Worm (Caenorhabditis elegans) whole organism, L4 larva: ENCODE data around the gene cpt-4.

ENCODE experiments used
- T26A8.4 ChIP-seq: fragments of 200-800 bp; sonication (Bioruptor generic); IDR thresholded peaks from 2 replicates; pipeline ENCODE4 v1.3.6; 2022; ENCODE audit warnings: missing genetic modification characterization, missing compliant biosample characterization
- ZK546.5 ChIP-seq, 2 experiments: sonication (generic microtip); optimal IDR thresholded peaks; 2 replicates each; lab custom pipeline; 2017; ENCODE audit warnings: missing biosample characterization in 2 of 2, missing genetic modification characterization in 2 of 2
- aha-1 ChIP-seq: fragments of 150-350 bp; peaks from one replicate; lab custom pipeline; 2014; ENCODE audit warnings: missing biosample characterization, missing genetic modification characterization
- ceh-28 ChIP-seq: fragments of 150-350 bp; optimal IDR thresholded peaks from 2 replicates; lab custom pipeline; 2014; ENCODE audit warnings: missing biosample characterization, missing genetic modification reagents, missing genetic modification characterization
- ces-1 ChIP-seq: fragments of 150-350 bp; sonication (generic microtip); optimal IDR thresholded peaks from 4 replicates; lab custom pipeline; 2014; ENCODE audit warnings: missing biosample characterization, missing genetic modification reagents, missing genetic modification characterization
- dmd-8 ChIP-seq: fragments of 200-800 bp; sonication (Bioruptor generic); IDR thresholded peaks from 2 replicates; pipeline ENCODE4 v1.3.6; 2022; ENCODE audit warnings: missing genetic modification characterization, missing compliant biosample characterization
- hmg-1.1 ChIP-seq: fragments of 200-800 bp; sonication (Bioruptor generic); IDR thresholded peaks from 2 replicates; pipeline ENCODE4 v1.3.6; 2022; ENCODE audit warnings: missing genetic modification reagents, missing genetic modification characterization, missing compliant biosample characterization
- jun-1 ChIP-seq: fragments of 150-350 bp; optimal IDR thresholded peaks from 2 replicates; lab custom pipeline; 2014; ENCODE audit warnings: missing biosample characterization, missing genetic modification reagents, missing genetic modification characterization
- lin-13 ChIP-seq: fragments of 150-350 bp; optimal IDR thresholded peaks from 2 replicates; lab custom pipeline; 2014; ENCODE audit warnings: missing biosample characterization, missing genetic modification reagents, missing genetic modification characterization
- lin-15B ChIP-seq: fragments of 150-350 bp; sonication (generic microtip); optimal IDR thresholded peaks from 3 replicates; lab custom pipeline; 2014; ENCODE audit warnings: missing biosample characterization, missing genetic modification characterization
- lin-39 ChIP-seq: fragments of 150-350 bp; optimal IDR thresholded peaks from 2 replicates; lab custom pipeline; 2014; ENCODE audit warnings: missing biosample characterization, missing genetic modification reagents, missing genetic modification characterization
- lir-3 ChIP-seq: sonication (generic microtip); optimal IDR thresholded peaks from 2 replicates; lab custom pipeline; 2016; ENCODE audit warnings: mild to moderate bottlenecking, missing genetic modification characterization, missing compliant biosample characterization
- madf-5 ChIP-seq, 2 experiments: fragments of 200-800 bp; sonication (Bioruptor generic); IDR thresholded peaks; 2 replicates each; pipeline ENCODE4 v1.3.6; 2022; ENCODE audit warnings: missing compliant biosample characterization in 2 of 2, missing genetic modification characterization in 2 of 2
- mdt-29 ChIP-seq: fragments of 200-800 bp; sonication (Bioruptor generic); IDR thresholded peaks from 2 replicates; pipeline ENCODE4 v1.3.6; 2022; ENCODE audit warnings: missing genetic modification reagents, missing genetic modification characterization, missing compliant biosample characterization
- mep-1 ChIP-seq: fragments of 150-350 bp; sonication (generic microtip); optimal IDR thresholded peaks from 3 replicates; lab custom pipeline; 2014; ENCODE audit warnings: missing biosample characterization, missing genetic modification characterization
- mes-2 ChIP-seq: sonication (generic microtip); optimal IDR thresholded peaks from 2 replicates; lab custom pipeline; 2016; ENCODE audit warnings: missing genotype, mild to moderate bottlenecking, missing genetic modification characterization, missing compliant biosample characterization; ENCODE audit not compliant: poor library complexity, severe bottlenecking
- nhr-25 ChIP-seq: sonication (generic microtip); optimal IDR thresholded peaks from 2 replicates; lab custom pipeline; 2017; ENCODE audit warnings: missing genetic modification characterization, mild to moderate bottlenecking, missing compliant biosample characterization, antibody characterized with exemption, moderate library complexity, borderline replicate concordance; ENCODE audit not compliant: insufficient read depth
- nhr-28 ChIP-seq: fragments of 150-350 bp; optimal IDR thresholded peaks from 2 replicates; lab custom pipeline; 2014; ENCODE audit warnings: missing biosample characterization, missing genetic modification characterization
- pha-4 ChIP-seq, 2 experiments: fragments of 150-350 bp in 1 of 2; fragments of 200-800 bp in 1 of 2; sonication (Bioruptor generic) in 1 of 2; IDR thresholded peaks in 1 of 2; optimal IDR thresholded peaks in 1 of 2; 2 replicates each; pipeline versions ENCODE4 v1.3.6 to Lab custom; 2014 to 2022; ENCODE audit warnings: missing genetic modification characterization in 2 of 2, missing genetic modification reagents in 2 of 2, missing biosample characterization in 1 of 2, missing compliant biosample characterization in 1 of 2
- snpc-4 ChIP-seq: fragments of 150-350 bp; optimal IDR thresholded peaks from 2 replicates; lab custom pipeline; 2014; ENCODE audit warnings: missing biosample characterization, missing genetic modification characterization
- tra-1 ChIP-seq: fragments of 200-800 bp; sonication (Bioruptor generic); IDR thresholded peaks from 2 replicates; pipeline ENCODE4 v1.3.6; 2022; ENCODE audit warnings: missing genetic modification reagents, missing genetic modification characterization, missing compliant biosample characterization
- unc-39 ChIP-seq: sonication (generic microtip); optimal IDR thresholded peaks from 2 replicates; lab custom pipeline; 2017; ENCODE audit warnings: missing biosample characterization, missing genetic modification characterization
- zfp-3 ChIP-seq: fragments of 200-800 bp; sonication (Bioruptor generic); conservative IDR thresholded peaks from 2 replicates; pipeline ENCODE4 v1.3.6; 2022; ENCODE audit warnings: missing genetic modification reagents, missing genetic modification characterization, missing compliant biosample characterization

Gene cpt-4

ce11 chrV:4977539-4977938 lies 50.0 kb downstream of the cpt-4 start:
- no peak for TF ChIP-seq ceh-28 (tag; lab: Kevin White, UChicago)
- no peak for TF ChIP-seq hmg-1.1
- TF ChIP-seq unc-39 = no peak
- TF ChIP-seq tra-1 (GFP tag; lab: Robert Waterston, UW) = no peak

- TF ChIP-seq mes-2 (tag; lab: Kevin White, UChicago) = no peak
- peak; percentile 53 for TF ChIP-seq aha-1 (tag; lab: Kevin White, UChicago)
These were observed 52.4 kb downstream of the cpt-4 start, which contains the start of gene F26G5.1 for ce11 chrV:4975140-4975539. Gene F26G5.1, plus strand, starts transcription at chrV:4975478.

ce11 chrV:4974677-4975076 lies 52.8 kb downstream of the cpt-4 start, which contains the start of gene srsx-10:
Gene srsx-10, minus strand, starts transcription at chrV:4974777.
- TF ChIP-seq lin-39 (tag; lab: Kevin White, UChicago) (no peak), ces-1 (no peak), tra-1 (GFP tag; lab: Robert Waterston, UW) (no peak), madf-5 (GFP tag; IDR thresholded peaks at IDR 0.05; lab: Robert Waterston, UW) (no peak), ZK546.5 (tag; optimal IDR thresholded peaks at IDR 0.05; lab: Kevin White, UChicago) (no peak), nhr-25 (tag; lab: Kevin White, UChicago) (no peak), pha-4 (GFP tag; IDR thresholded peaks at IDR 0.05; lab: Robert Waterston, UW) (no peak), pha-4 (tag; optimal IDR thresholded peaks at IDR 0.05; lab: Kevin White, UChicago) (no peak), mdt-29 (GFP tag; lab: Robert Waterston, UW) (no peak), lir-3 (no peak), zfp-3 (GFP tag; lab: Robert Waterston, UW) (no peak), snpc-4 (tag; lab: Kevin White, UChicago) (no peak), dmd-8 (GFP tag; lab: Robert Waterston, UW) (no peak), lin-13 (GFP tag; lab: Kevin White, UChicago) (no peak), T26A8.4 (GFP tag; lab: Robert Waterston, UW) (no peak), jun-1 (tag; lab: Kevin White, UChicago) (no peak), nhr-28 (tag; lab: Kevin White, UChicago) (no peak), mep-1 (tag; lab: Kevin White, UChicago) (no peak), lin-15B (tag; lab: Kevin White, UChicago) (no peak)
